Fruit fly (Drosophila melanogaster): ENCODE results near the gene tnc.

Gene tnc

dm6 chr3R:25049383-25049741 lies 65.2 kb downstream of the tnc start, which contains the start of gene CG11791 (continued):
- TF ChIP-seq dimm (GFP tag; IDR thresholded peaks at IDR 0.05) (no peak), CG3847 (GFP tag; IDR thresholded peaks at IDR 0.05) (no peak), CG15514 (GFP tag; optimal IDR thresholded peaks at IDR 0.05) (peak; percentile 29), CG7556 (GFP tag; optimal IDR thresholded peaks at IDR 0.05) (no peak), gsb-n (tag; optimal IDR thresholded peaks at IDR 0.05) (no peak), oc (tag; optimal IDR thresholded peaks at IDR 0.05) (no peak), CG3995 (GFP tag; optimal IDR thresholded peaks at IDR 0.05) (peak; percentile 83)

dm6 chr3R:25049742-25050517 lies 65.7 kb downstream of the tnc start:
- TF ChIP-seq CG1792 (GFP tag; optimal IDR thresholded peaks at IDR 0.05) = no peak
- TF ChIP-seq HmgZ (tag; optimal IDR thresholded peaks at IDR 0.05) = peak; percentile 75
- TF ChIP-seq CG4730 (GFP tag; IDR thresholded peaks at IDR 0.05) = no peak
- no peak for TF ChIP-seq CG16779 (GFP tag; IDR thresholded peaks at IDR 0.05)
- no peak for TF ChIP-seq ind (GFP tag; optimal IDR thresholded peaks at IDR 0.05)
- no peak for TF ChIP-seq dmrt99B (tag; optimal IDR thresholded peaks at IDR 0.05)
- TF ChIP-seq CG10543 (GFP tag; optimal IDR thresholded peaks at IDR 0.05) = peak; percentile 91
- peak; percentile 18 for TF ChIP-seq CG18262 (tag; optimal IDR thresholded peaks at IDR 0.05)
- TF ChIP-seq CG12219 (GFP tag; optimal IDR thresholded peaks at IDR 0.05) = peak; percentile 8
- no peak for TF ChIP-seq NC2β (GFP tag; optimal IDR thresholded peaks at IDR 0.05)
- no peak for TF ChIP-seq CG14667 (GFP tag; IDR thresholded peaks at IDR 0.05)
- no peak for TF ChIP-seq CG8944 (GFP tag; optimal IDR thresholded peaks at IDR 0.05)
- no peak for TF ChIP-seq stc (GFP tag; IDR thresholded peaks at IDR 0.05)
- TF ChIP-seq Side (GFP tag; optimal IDR thresholded peaks at IDR 0.05) = no peak
- peak; percentile 85 for TF ChIP-seq Nf-YC (tag; optimal IDR thresholded peaks at IDR 0.05)
- TF ChIP-seq cad (GFP tag; optimal IDR thresholded peaks at IDR 0.05) = no peak
- no peak for TF ChIP-seq CG6689 (GFP tag; IDR thresholded peaks at IDR 0.05)
- TF ChIP-seq bigmax (GFP tag; optimal IDR thresholded peaks at IDR 0.05) = no peak
- TF ChIP-seq Awh (GFP tag; IDR thresholded peaks at IDR 0.05) = no peak
- no peak for TF ChIP-seq bab2 (GFP tag; optimal IDR thresholded peaks at IDR 0.05)
- peak; percentile 70 for TF ChIP-seq B-H2 (GFP tag; optimal IDR thresholded peaks at IDR 0.05)
- TF ChIP-seq ttk (GFP tag; IDR thresholded peaks at IDR 0.05) = no peak
- TF ChIP-seq kah (GFP tag; optimal IDR thresholded peaks at IDR 0.05) = peak; percentile 17
- no peak for TF ChIP-seq Atf6 (GFP tag; IDR thresholded peaks at IDR 0.05)
- TF ChIP-seq Ets65A (GFP tag) = no peak
- no peak for TF ChIP-seq CG43689 (GFP tag; IDR thresholded peaks at IDR 0.05)
- no peak for TF ChIP-seq lola (GFP tag; optimal IDR thresholded peaks at IDR 0.05)
- TF ChIP-seq CG5180 (GFP tag; optimal IDR thresholded peaks at IDR 0.05) = peak; percentile 86
- no peak for TF ChIP-seq Kr (GFP tag; optimal IDR thresholded peaks at IDR 0.05)
- TF ChIP-seq CG7928 (GFP tag; optimal IDR thresholded peaks at IDR 0.05) = no peak
- peak; percentile 60 for TF ChIP-seq CG8290 (GFP tag; optimal IDR thresholded peaks at IDR 0.05)
- peak; percentile 68 to 70 for TF ChIP-seq CG8290 (tag; optimal IDR thresholded peaks at IDR 0.05)
- TF ChIP-seq HLH54F (GFP tag; optimal IDR thresholded peaks at IDR 0.05) = no peak
- peak; percentile 3 for TF ChIP-seq CG2202 (tag; optimal IDR thresholded peaks at IDR 0.05)
- TF ChIP-seq crc (GFP tag; optimal IDR thresholded peaks at IDR 0.05) = peak; percentile 10
- TF ChIP-seq zfh1 (GFP tag; IDR thresholded peaks at IDR 0.05) = no peak
- TF ChIP-seq Taf1 (GFP tag; IDR thresholded peaks at IDR 0.05) = no peak
- TF ChIP-seq CG11085 (GFP tag; IDR thresholded peaks at IDR 0.05) = no peak
- TF ChIP-seq Dip2 (GFP tag; IDR thresholded peaks at IDR 0.05) = no peak
- peak; percentile 7 for TF ChIP-seq NfI (GFP tag; optimal IDR thresholded peaks at IDR 0.05)
- peak in 1 of 2 experiments; percentile 56 for TF ChIP-seq crp (GFP tag; optimal IDR thresholded peaks at IDR 0.05)
- TF ChIP-seq D19A (tag; optimal IDR thresholded peaks at IDR 0.05) = no peak
- peak; percentile 42 for TF ChIP-seq gcm (GFP tag; optimal IDR thresholded peaks at IDR 0.05)
